Worm (Caenorhabditis elegans): ENCODE results near the gene chca-1.

DNA sequence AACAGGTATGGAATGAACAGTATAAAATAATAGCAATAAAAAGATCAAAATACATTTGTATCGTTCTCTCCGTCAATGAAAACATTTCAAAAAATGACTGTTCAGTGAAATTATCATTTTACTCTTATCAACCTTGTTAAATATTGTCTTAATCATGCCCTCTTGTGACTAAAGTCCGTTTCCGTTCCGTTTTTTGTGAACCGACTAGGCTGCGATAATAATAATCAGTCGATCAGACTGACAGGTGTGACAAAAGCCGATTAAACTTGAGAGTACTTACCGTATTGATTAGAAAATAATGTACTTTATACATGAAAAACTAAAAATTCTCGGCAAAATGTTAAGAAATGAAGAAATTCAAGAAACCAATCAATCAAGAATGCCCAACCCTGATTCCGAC, 31.3 kb downstream of the chca-1 start, which contains the start of gene ins-7:
- TF ChIP-seq ZK546.5 (tag; optimal IDR thresholded peaks at IDR 0.05) (no peak), ama-1 (optimal IDR thresholded peaks at IDR 0.05) (no peak), lin-29 (GFP tag; IDR thresholded peaks at IDR 0.05) (no peak), lsy-2 (tag; optimal IDR thresholded peaks at IDR 0.05) (no peak), unc-130 (GFP tag; optimal IDR thresholded peaks at IDR 0.05) (no peak)
